Fruit fly (Drosophila melanogaster) whole organism: ENCODE results near the gene CG5435.

Experiments used
- CG8478 ChIP-seq: fragments of >200 bp; optimal IDR thresholded peaks from 2 replicates; lab custom pipeline; 2018; ENCODE audit warnings: inconsistent platforms
- Dll ChIP-seq: fragments of >200 bp; optimal IDR thresholded peaks from 2 replicates; lab custom pipeline; 2017
- EcR ChIP-seq, 2 experiments: fragments of >200 bp; optimal IDR thresholded peaks; 2 replicates each; lab custom pipeline; 2017; ENCODE audit warnings: missing biosample characterization in 2 of 2, missing genetic modification characterization in 2 of 2, missing genetic modification reagents in 2 of 2
- pan ChIP-seq: fragments of >200 bp; optimal IDR thresholded peaks from 2 replicates; lab custom pipeline; 2017
- psq ChIP-seq: fragments of >200 bp; optimal IDR thresholded peaks from 2 replicates; lab custom pipeline; 2017
- usp ChIP-seq: fragments of >200 bp; optimal IDR thresholded peaks from 2 replicates; lab custom pipeline; 2017; ENCODE audit warnings: missing biosample characterization, missing genetic modification characterization, mixed read lengths

The CG5435 gene

dm6 chr2L:12430792-12431191, at the start of gene CG5435:
Gene CG5435 (minus strand): TSS chr2L:12430892.
- no peak for TF ChIP-seq usp (GFP tag; lab: Kevin White, UChicago)
- no peak for TF ChIP-seq Dll (lab: Kevin White, UChicago)
- TF ChIP-seq psq (lab: Kevin White, UChicago) = no peak
- TF ChIP-seq EcR (GFP tag; optimal IDR thresholded peaks at IDR 0.05; lab: Kevin White, UChicago) = no peak
- no peak for TF ChIP-seq pan (lab: Kevin White, UChicago)
- TF ChIP-seq CG8478 = no peak

- TF ChIP-seq psq (lab: Kevin White, UChicago) = no peak
- TF ChIP-seq Dll (lab: Kevin White, UChicago) = no peak
- no peak for TF ChIP-seq pan (lab: Kevin White, UChicago)
- TF ChIP-seq EcR (GFP tag; optimal IDR thresholded peaks at IDR 0.05; lab: Kevin White, UChicago) = no peak
These were observed 49.3 kb upstream of the CG5435 start for dm6 chr2L:12479994-12480393.

DNA sequence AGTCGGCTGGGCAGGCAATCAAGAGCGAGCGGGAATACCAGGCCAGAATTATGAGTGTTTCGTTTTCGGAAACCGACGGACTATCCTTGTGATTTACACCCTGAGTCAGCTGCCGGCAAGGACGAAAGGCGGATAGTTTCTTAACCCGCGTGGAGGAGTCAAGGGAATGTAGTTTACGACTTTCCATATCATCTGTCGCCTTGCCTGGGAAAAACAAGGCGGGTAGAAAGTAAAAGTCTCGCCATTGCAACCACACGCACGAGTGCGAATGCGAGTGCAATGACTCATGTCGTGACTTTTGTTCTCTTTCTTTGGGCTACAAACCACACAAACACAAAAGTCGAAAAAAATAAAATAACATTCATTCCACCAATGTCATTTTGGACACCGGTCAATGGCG, 47.8 kb upstream of the CG5435 start:
- TF ChIP-seq CG8478 (no peak), EcR (GFP tag; optimal IDR thresholded peaks at IDR 0.05; lab: Kevin White, UChicago) (peak in 1 of 2 experiments; percentile 32), usp (GFP tag; lab: Kevin White, UChicago) (no peak)

- TF ChIP-seq usp (GFP tag; lab: Kevin White, UChicago) (no peak), EcR (GFP tag; optimal IDR thresholded peaks at IDR 0.05; lab: Kevin White, UChicago) (no peak), Dll (lab: Kevin White, UChicago) (no peak), pan (lab: Kevin White, UChicago) (no peak), CG8478 (no peak), psq (lab: Kevin White, UChicago) (no peak)
These were observed 45.4 kb upstream of the CG5435 start for dm6 chr2L:12476115-12476514.

DNA sequence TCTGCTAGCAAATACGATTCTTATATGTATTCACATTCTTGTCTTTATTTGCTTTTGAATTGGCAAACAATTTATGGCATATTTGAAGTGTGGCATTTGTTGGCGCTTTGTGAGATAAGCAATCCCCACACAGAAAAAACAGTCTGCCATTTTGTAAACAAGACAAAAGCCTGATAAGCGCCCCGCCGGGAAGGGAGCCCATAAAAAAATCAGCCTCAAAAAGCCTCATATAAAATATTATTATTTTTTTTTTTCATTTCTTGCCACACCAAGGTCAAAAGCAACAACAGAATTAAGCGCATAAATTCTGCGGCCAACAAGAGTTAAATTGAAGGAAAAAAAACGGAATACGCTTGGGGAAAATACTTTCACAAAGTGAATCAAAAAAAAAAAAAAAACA, 44.6 kb upstream of the CG5435 start:
- no peak for TF ChIP-seq Dll (lab: Kevin White, UChicago)
- no peak for TF ChIP-seq psq (lab: Kevin White, UChicago)
- TF ChIP-seq pan (lab: Kevin White, UChicago) = no peak
- no peak for TF ChIP-seq CG8478
- TF ChIP-seq EcR (GFP tag; optimal IDR thresholded peaks at IDR 0.05; lab: Kevin White, UChicago) = no peak
- TF ChIP-seq usp (GFP tag; lab: Kevin White, UChicago) = no peak

- TF ChIP-seq CG8478 (no peak), Dll (lab: Kevin White, UChicago) (no peak), usp (GFP tag; lab: Kevin White, UChicago) (no peak), pan (lab: Kevin White, UChicago) (no peak), EcR (GFP tag; optimal IDR thresholded peaks at IDR 0.05; lab: Kevin White, UChicago) (no peak), psq (lab: Kevin White, UChicago) (no peak)
These were observed 43.7 kb upstream of the CG5435 start for dm6 chr2L:12474212-12474891.

- no peak for TF ChIP-seq Dll (lab: Kevin White, UChicago)
- no peak for TF ChIP-seq pan (lab: Kevin White, UChicago)
- no peak for TF ChIP-seq EcR (GFP tag; optimal IDR thresholded peaks at IDR 0.05; lab: Kevin White, UChicago)
- TF ChIP-seq CG8478 = no peak
- no peak for TF ChIP-seq psq (lab: Kevin White, UChicago)
- TF ChIP-seq usp (GFP tag; lab: Kevin White, UChicago) = no peak
These were observed 42.9 kb upstream of the CG5435 start for dm6 chr2L:12473583-12473982.

dm6 chr2L:12472988-12473387, 42.3 kb upstream of the CG5435 start:
- no peak for TF ChIP-seq Dll (lab: Kevin White, UChicago)
- no peak for TF ChIP-seq EcR (GFP tag; optimal IDR thresholded peaks at IDR 0.05; lab: Kevin White, UChicago)
- no peak for TF ChIP-seq usp (GFP tag; lab: Kevin White, UChicago)
- TF ChIP-seq CG8478 = no peak
- TF ChIP-seq pan (lab: Kevin White, UChicago) = no peak
- no peak for TF ChIP-seq psq (lab: Kevin White, UChicago)

DNA sequence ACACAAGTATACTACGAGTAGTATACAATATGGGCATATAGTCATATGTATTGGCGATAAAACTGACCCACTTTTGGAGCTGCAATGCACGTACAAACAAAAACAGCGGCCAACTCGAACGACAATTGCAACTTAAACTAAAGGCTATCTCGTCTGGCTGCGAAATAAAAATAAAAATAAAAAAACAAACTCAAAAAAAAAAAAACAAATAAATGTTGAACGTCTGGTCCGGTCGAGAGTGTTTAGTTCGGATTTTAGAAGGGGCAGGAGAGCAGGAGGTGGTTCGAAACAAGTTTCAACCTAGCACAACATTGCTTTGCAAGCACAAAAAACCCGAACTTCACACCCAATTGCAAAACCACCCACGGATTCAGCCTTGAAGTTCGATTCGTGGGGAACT, 41.2 kb upstream of the CG5435 start:
- no peak for TF ChIP-seq EcR (GFP tag; optimal IDR thresholded peaks at IDR 0.05; lab: Kevin White, UChicago)
- no peak for TF ChIP-seq Dll (lab: Kevin White, UChicago)
- no peak for TF ChIP-seq CG8478
- no peak for TF ChIP-seq usp (GFP tag; lab: Kevin White, UChicago)
- no peak for TF ChIP-seq psq (lab: Kevin White, UChicago)
- TF ChIP-seq pan (lab: Kevin White, UChicago) = no peak

- TF ChIP-seq usp (GFP tag; lab: Kevin White, UChicago) = no peak
- TF ChIP-seq pan (lab: Kevin White, UChicago) = no peak
- TF ChIP-seq Dll (lab: Kevin White, UChicago) = no peak
- TF ChIP-seq psq (lab: Kevin White, UChicago) = no peak
- TF ChIP-seq EcR (GFP tag; optimal IDR thresholded peaks at IDR 0.05; lab: Kevin White, UChicago) = no peak
- no peak for TF ChIP-seq CG8478
These were observed 38.5 kb upstream of the CG5435 start for dm6 chr2L:12469235-12469634.

DNA sequence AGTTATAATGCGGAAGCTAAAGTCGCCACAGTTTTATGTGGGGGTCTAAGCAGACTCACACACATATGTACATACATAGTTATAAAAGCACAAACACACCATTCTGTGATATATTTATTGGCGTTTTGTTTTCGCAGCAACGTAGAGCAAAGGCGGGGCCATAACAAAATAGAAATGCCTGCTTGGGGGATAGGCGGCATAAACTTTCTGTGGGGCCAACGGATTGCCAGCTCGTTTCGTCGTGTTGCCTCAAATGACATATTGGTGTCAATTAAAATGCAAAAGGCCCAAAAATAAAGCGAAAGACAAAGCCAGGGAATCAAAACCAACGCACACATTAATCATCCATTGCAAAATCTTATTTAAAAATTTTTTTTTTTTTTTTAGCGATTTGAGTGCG, 38.1 kb upstream of the CG5435 start:
- no peak for TF ChIP-seq EcR (GFP tag; optimal IDR thresholded peaks at IDR 0.05; lab: Kevin White, UChicago)
- no peak for TF ChIP-seq pan (lab: Kevin White, UChicago)
- no peak for TF ChIP-seq psq (lab: Kevin White, UChicago)
- no peak for TF ChIP-seq usp (GFP tag; lab: Kevin White, UChicago)
- TF ChIP-seq Dll (lab: Kevin White, UChicago) = no peak
- no peak for TF ChIP-seq CG8478

- TF ChIP-seq CG8478 (no peak), pan (lab: Kevin White, UChicago) (no peak), EcR (GFP tag; optimal IDR thresholded peaks at IDR 0.05; lab: Kevin White, UChicago) (no peak), usp (GFP tag; lab: Kevin White, UChicago) (no peak), psq (lab: Kevin White, UChicago) (no peak), Dll (lab: Kevin White, UChicago) (no peak)
These were observed 37.0 kb upstream of the CG5435 start for dm6 chr2L:12467673-12468072.
